Worm (Caenorhabditis elegans): ENCODE data around the gene math-24.
"Not testable (repeated sequence)": the region's sequence is repeated elsewhere in the genome, so short reads cannot be mapped to it uniquely, and the experiment has no call there.

The math-24 gene

DNA sequence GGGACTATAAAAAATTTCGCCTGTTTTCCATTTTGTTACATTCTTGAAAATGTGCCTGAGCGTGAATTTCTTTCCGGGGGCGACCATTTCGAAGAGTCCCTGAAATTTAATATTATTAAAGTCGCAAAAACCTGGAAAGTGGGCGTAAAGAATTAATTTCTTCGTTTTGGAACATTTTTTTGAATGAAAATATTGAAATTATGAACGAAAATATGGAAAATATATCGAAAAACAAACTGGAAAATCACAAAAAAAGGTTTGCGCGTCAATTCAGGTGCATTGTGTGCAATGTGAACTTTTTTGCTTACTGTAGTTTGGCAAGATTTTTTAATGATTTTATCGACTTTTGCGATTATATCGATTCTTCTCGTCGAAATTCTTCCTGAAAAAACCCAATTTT is 21.0 kb downstream of the math-24 start, which contains the start of gene bath-7:
Gene bath-7 (minus strand): TSS at position 101 of the 400 bp plus-strand sequence.
- no peak for TF ChIP-seq him-1 (tag; optimal IDR thresholded peaks at IDR 0.05)
- TF ChIP-seq dao-5 (tag; optimal IDR thresholded peaks at IDR 0.05), result no peak
- TF ChIP-seq W03F9.2 (tag; optimal IDR thresholded peaks at IDR 0.05), result no peak

DNA sequence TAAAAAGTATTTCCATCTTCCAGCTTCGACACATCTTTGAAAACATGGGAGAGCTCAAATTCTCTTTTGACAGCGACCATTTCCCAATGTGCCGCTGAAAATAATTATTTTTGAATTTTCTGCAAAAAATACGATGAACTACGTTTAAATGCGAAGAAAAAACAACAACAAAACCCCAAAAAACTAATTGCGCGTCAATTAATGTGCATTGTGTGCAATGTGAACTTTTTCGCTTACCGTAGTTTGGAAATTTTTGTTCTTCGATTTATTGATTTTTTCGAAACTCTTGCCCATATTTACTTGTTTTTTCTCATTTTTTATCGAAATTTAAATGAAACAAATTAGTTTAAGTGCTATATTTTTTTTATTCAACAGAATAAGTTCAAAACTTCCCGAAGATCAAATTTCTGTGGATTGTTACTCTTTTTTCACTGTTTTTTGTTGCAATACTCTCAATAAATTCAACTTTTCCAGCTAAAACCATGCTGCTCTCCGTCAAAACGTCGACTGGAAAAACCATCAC is 22.7 kb downstream of the math-24 start, which contains the start of the genes bath-2 and F52C6.4:
Gene bath-2 (minus strand): TSS at position 101 of the 523 bp plus-strand sequence.
Gene F52C6.4 (plus strand): TSS at position 473 of the 523 bp plus-strand sequence.
- TF ChIP-seq him-1 (tag; optimal IDR thresholded peaks at IDR 0.05) (no peak), W03F9.2 (tag; optimal IDR thresholded peaks at IDR 0.05) (no peak), dao-5 (tag; optimal IDR thresholded peaks at IDR 0.05) (no peak)

ce11 chrII:1924459-1924858 is 24.4 kb downstream of the math-24 start, which contains the start of gene F52C6.3:
Gene F52C6.3 (plus strand): TSS chrII:1924759.
- TF ChIP-seq dao-5 (tag; optimal IDR thresholded peaks at IDR 0.05) (no peak), W03F9.2 (tag; optimal IDR thresholded peaks at IDR 0.05) (no peak), him-1 (tag; optimal IDR thresholded peaks at IDR 0.05) (no peak)

ce11 chrII:1926162-1926561 is 26.1 kb downstream of the math-24 start, which contains the start of gene F52C6.2:
Gene F52C6.2 (plus strand): TSS chrII:1926462.
- TF ChIP-seq dao-5 (tag; optimal IDR thresholded peaks at IDR 0.05) (no peak), W03F9.2 (tag; optimal IDR thresholded peaks at IDR 0.05) (no peak), him-1 (tag; optimal IDR thresholded peaks at IDR 0.05) (no peak)

DNA sequence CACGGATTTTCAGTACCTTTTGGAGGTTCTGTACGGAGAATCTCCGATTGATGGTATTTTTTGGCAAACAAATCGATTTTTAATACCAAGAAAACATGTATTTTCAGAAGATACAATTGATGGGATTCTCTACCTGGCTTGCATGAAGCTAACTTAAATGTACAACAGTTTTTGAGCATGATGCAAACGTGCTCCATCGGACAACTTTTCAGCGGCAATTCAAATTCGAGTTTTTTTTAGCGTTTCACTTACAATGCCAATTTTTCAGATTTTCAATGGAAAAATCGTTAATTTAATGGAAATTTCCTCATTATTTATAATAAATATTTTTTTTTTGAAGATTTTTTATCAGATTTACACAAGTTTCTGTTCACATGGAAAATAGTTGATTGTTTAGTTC is 28.5 kb downstream of the math-24 start:
- no peak for TF ChIP-seq dao-5 (tag; optimal IDR thresholded peaks at IDR 0.05)
- no peak for TF ChIP-seq W03F9.2 (tag; optimal IDR thresholded peaks at IDR 0.05)
- TF ChIP-seq him-1 (tag; optimal IDR thresholded peaks at IDR 0.05), result no peak

- TF ChIP-seq him-1 (tag; optimal IDR thresholded peaks at IDR 0.05), result no peak
- no peak for TF ChIP-seq W03F9.2 (tag; optimal IDR thresholded peaks at IDR 0.05)
- TF ChIP-seq dao-5 (tag; optimal IDR thresholded peaks at IDR 0.05), result no peak
Measured at ce11 chrII:1939652-1940051, 39.6 kb downstream of the math-24 start, which contains the start of gene ZK250.13. Gene ZK250.13 (minus strand): TSS chrII:1939752.

DNA sequence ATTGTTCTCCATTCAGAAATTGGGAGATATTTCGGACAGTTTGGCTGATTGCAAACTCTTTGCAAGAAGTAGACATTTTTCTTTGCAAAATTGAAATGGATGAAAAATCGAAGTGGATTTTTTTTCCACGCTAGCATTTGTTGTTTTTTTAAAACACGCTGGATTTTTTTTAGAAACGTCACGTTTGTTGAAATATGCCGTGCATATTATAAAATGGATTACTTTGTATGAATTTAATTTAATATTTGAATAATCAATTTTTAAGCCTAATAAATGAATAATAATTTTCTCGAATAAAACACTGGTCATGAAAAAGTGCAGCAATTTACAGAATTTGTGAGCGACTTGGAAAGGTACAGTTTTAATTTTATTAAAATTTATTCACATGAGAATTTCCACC is 45.1 kb downstream of the math-24 start, which contains the start of gene ZK250.14:
Gene ZK250.14 (minus strand): TSS at position 101 of the 400 bp plus-strand sequence.
- TF ChIP-seq W03F9.2 (tag; optimal IDR thresholded peaks at IDR 0.05) (no peak), him-1 (tag; optimal IDR thresholded peaks at IDR 0.05) (no peak), dao-5 (tag; optimal IDR thresholded peaks at IDR 0.05) (no peak)

DNA sequence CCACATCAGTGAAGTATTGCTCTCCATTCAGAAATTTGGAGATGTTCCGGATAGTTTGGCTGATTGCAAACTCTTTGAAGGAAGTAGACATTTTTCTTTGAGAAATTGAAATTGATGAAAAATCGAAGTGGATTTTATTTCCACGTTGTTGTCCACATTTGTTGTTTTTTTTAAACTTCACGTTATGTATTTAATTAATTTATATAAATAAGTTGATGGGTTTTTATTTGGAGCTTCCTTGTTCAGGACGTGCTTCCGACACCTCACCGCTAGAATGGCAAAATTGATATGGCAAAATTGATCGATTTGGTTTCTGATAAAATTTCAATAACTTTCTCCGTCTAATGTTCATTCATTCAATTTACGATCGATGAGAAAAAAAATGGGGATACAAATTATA is 46.4 kb downstream of the math-24 start, which contains the start of gene math-48:
Gene math-48 (minus strand): TSS at position 101 of the 400 bp plus-strand sequence.
- no peak for TF ChIP-seq dao-5 (tag; optimal IDR thresholded peaks at IDR 0.05)
- TF ChIP-seq W03F9.2 (tag; optimal IDR thresholded peaks at IDR 0.05), result no peak
- TF ChIP-seq him-1 (tag; optimal IDR thresholded peaks at IDR 0.05), result no peak

DNA sequence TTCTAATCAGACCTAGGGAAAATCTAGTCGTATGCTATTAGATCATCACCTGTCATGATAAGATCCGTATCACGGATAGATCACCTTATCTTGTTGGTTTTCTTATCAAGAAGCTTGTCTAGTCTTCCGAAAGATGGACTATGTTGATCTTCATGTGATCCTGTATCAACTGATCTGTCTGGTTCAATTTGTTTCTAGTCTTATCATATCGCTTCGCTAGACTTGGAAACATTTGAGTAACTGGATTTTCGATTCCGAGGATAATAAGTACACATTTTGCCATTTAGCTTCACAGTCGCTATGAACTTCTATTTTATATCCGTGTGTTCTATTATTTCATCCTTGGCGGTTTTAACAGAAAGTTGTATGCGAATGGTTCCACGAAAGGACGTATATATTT is 48.4 kb downstream of the math-24 start, which contains the start of gene ZK250.2:
Gene ZK250.2 (plus strand): TSS at position 301 of the 400 bp plus-strand sequence.
- TF ChIP-seq dao-5, W03F9.2, him-1 (tag; optimal IDR thresholded peaks at IDR 0.05): not testable (repeated sequence)

- TF ChIP-seq him-1 (tag; optimal IDR thresholded peaks at IDR 0.05), result no peak
- no peak for TF ChIP-seq W03F9.2 (tag; optimal IDR thresholded peaks at IDR 0.05)
- TF ChIP-seq dao-5 (tag; optimal IDR thresholded peaks at IDR 0.05), result no peak
Measured at ce11 chrII:1949119-1949518, 49.1 kb downstream of the math-24 start.

Data from whole organism, L4/young adult.